Fruit fly (Drosophila melanogaster): ENCODE data around the gene CG12171.

The CG12171 gene

dm6 chr3R:5682238-5682637, 48.8 kb downstream of the CG12171 start:
- no peak for TF ChIP-seq Hr78 (GFP tag; optimal IDR thresholded peaks at IDR 0.05)
- no peak for TF ChIP-seq dmrt93B (GFP tag; optimal IDR thresholded peaks at IDR 0.05)
- no peak for TF ChIP-seq foxo (GFP tag; optimal IDR thresholded peaks at IDR 0.05)
- no peak for TF ChIP-seq Hnf4 (GFP tag; optimal IDR thresholded peaks at IDR 0.05)
- no peak for TF ChIP-seq Abd-B (GFP tag; optimal IDR thresholded peaks at IDR 0.05)
- TF ChIP-seq Rel (GFP tag; optimal IDR thresholded peaks at IDR 0.05): no peak
- no peak for TF ChIP-seq Rel (tag; optimal IDR thresholded peaks at IDR 0.05)
- TF ChIP-seq usp (GFP tag; optimal IDR thresholded peaks at IDR 0.05): no peak
- TF ChIP-seq GATAd (GFP tag; optimal IDR thresholded peaks at IDR 0.05): no peak
- TF ChIP-seq rgr (GFP tag; optimal IDR thresholded peaks at IDR 0.05): no peak
- no peak for TF ChIP-seq Dfd (GFP tag; optimal IDR thresholded peaks at IDR 0.05)
- no peak for TF ChIP-seq Mio (GFP tag; optimal IDR thresholded peaks at IDR 0.05)
- no peak for TF ChIP-seq Vsx2 (GFP tag; optimal IDR thresholded peaks at IDR 0.05; ENCODE audit: partially characterized antibody)
- TF ChIP-seq N (GFP tag; optimal IDR thresholded peaks at IDR 0.05): no peak
- no peak for TF ChIP-seq fru (GFP tag; optimal IDR thresholded peaks at IDR 0.05)
- TF ChIP-seq dl (GFP tag; optimal IDR thresholded peaks at IDR 0.05; ENCODE audit: insufficient read depth in 1 of 2, partially characterized antibody in 2 of 2): no peak
- no peak for TF ChIP-seq tai (GFP tag; optimal IDR thresholded peaks at IDR 0.05)
- TF ChIP-seq Hr83 (GFP tag; optimal IDR thresholded peaks at IDR 0.05; ENCODE audit: poor library complexity, severe bottlenecking): no peak
- no peak for TF ChIP-seq psq (GFP tag; optimal IDR thresholded peaks at IDR 0.05)
- no peak for TF ChIP-seq OdsH (GFP tag; optimal IDR thresholded peaks at IDR 0.05)

dm6 chr3R:5682921-5683748, 49.7 kb downstream of the CG12171 start:
- TF ChIP-seq tai (GFP tag; optimal IDR thresholded peaks at IDR 0.05): no peak
- peak; percentile 22 for TF ChIP-seq sv (GFP tag; optimal IDR thresholded peaks at IDR 0.05)
